Worm (Caenorhabditis elegans): ENCODE data around the gene nhr-90.

nhr-90 gene

ce11 chrV:610217-610616 is at the start of gene nhr-90:
TSS of gene nhr-90 (plus strand) at chrV:610512.
- no peak for TF ChIP-seq dao-5 (tag; optimal IDR thresholded peaks at IDR 0.05)
- no peak for TF ChIP-seq W03F9.2 (tag; optimal IDR thresholded peaks at IDR 0.05)

- TF ChIP-seq W03F9.2 (tag; optimal IDR thresholded peaks at IDR 0.05) (no peak), dao-5 (tag; optimal IDR thresholded peaks at IDR 0.05) (no peak), him-1 (tag; optimal IDR thresholded peaks at IDR 0.05) (no peak)
Measured at ce11 chrV:562834-563233, 47.5 kb upstream of the nhr-90 start, which contains the start of gene C14C6.2. TSS of gene C14C6.2 (plus strand) at chrV:563134.

- no peak for TF ChIP-seq dao-5 (tag; optimal IDR thresholded peaks at IDR 0.05)
- TF ChIP-seq him-1 (tag; optimal IDR thresholded peaks at IDR 0.05), result no peak
- no peak for TF ChIP-seq W03F9.2 (tag; optimal IDR thresholded peaks at IDR 0.05)
Measured at ce11 chrV:565984-566383, 44.3 kb upstream of the nhr-90 start, which contains the start of gene sri-73. TSS of gene sri-73 (minus strand) at chrV:566084.

- TF ChIP-seq dao-5 (tag; optimal IDR thresholded peaks at IDR 0.05) (no peak), him-1 (tag; optimal IDR thresholded peaks at IDR 0.05) (no peak), W03F9.2 (tag; optimal IDR thresholded peaks at IDR 0.05) (no peak)
Measured at ce11 chrV:568105-568504, 42.2 kb upstream of the nhr-90 start, which contains the start of gene sri-72. TSS of gene sri-72 (minus strand) at chrV:568205.

ce11 chrV:574639-575038 is 35.7 kb upstream of the nhr-90 start, which contains the start of gene C14C6.13:
TSS of gene C14C6.13 (minus strand) at chrV:574739.
- no peak for TF ChIP-seq dao-5 (tag; optimal IDR thresholded peaks at IDR 0.05)
- TF ChIP-seq W03F9.2 (tag; optimal IDR thresholded peaks at IDR 0.05), result no peak
- no peak for TF ChIP-seq him-1 (tag; optimal IDR thresholded peaks at IDR 0.05)

ce11 chrV:576070-576469 is 34.2 kb upstream of the nhr-90 start, which contains the start of gene K06H6.5:
TSS of gene K06H6.5 (plus strand) at chrV:576370.
- TF ChIP-seq dao-5 (tag; optimal IDR thresholded peaks at IDR 0.05) (no peak), W03F9.2 (tag; optimal IDR thresholded peaks at IDR 0.05) (no peak), him-1 (tag; optimal IDR thresholded peaks at IDR 0.05) (no peak)

ce11 chrV:576918-577317 is 33.4 kb upstream of the nhr-90 start:
- TF ChIP-seq him-1 (tag; optimal IDR thresholded peaks at IDR 0.05) (no peak), dao-5 (tag; optimal IDR thresholded peaks at IDR 0.05) (no peak), W03F9.2 (tag; optimal IDR thresholded peaks at IDR 0.05) (no peak)

- no peak for TF ChIP-seq him-1 (tag; optimal IDR thresholded peaks at IDR 0.05)
- TF ChIP-seq W03F9.2 (tag; optimal IDR thresholded peaks at IDR 0.05), result no peak
- no peak for TF ChIP-seq dao-5 (tag; optimal IDR thresholded peaks at IDR 0.05)
Measured at ce11 chrV:578977-579376, 31.3 kb upstream of the nhr-90 start, which contains the start of gene K06H6.4. TSS of gene K06H6.4 (plus strand) at chrV:579277.

ce11 chrV:581616-582015 is 28.7 kb upstream of the nhr-90 start, which contains the start of gene nstp-7:
TSS of gene nstp-7 (plus strand) at chrV:581916.
- TF ChIP-seq him-1 (tag; optimal IDR thresholded peaks at IDR 0.05) (no peak), dao-5 (tag; optimal IDR thresholded peaks at IDR 0.05) (no peak), W03F9.2 (tag; optimal IDR thresholded peaks at IDR 0.05) (no peak)

ce11 chrV:585472-585871 is 24.8 kb upstream of the nhr-90 start, which contains the start of gene K06H6.2:
TSS of gene K06H6.2 (plus strand) at chrV:585772.
- TF ChIP-seq him-1 (tag; optimal IDR thresholded peaks at IDR 0.05), result no peak
- TF ChIP-seq dao-5 (tag; optimal IDR thresholded peaks at IDR 0.05), result no peak
- TF ChIP-seq W03F9.2 (tag; optimal IDR thresholded peaks at IDR 0.05), result no peak

ce11 chrV:587818-588217 is 22.5 kb upstream of the nhr-90 start, which contains the start of gene K06H6.1:
TSS of gene K06H6.1 (plus strand) at chrV:588118.
- TF ChIP-seq W03F9.2 (tag; optimal IDR thresholded peaks at IDR 0.05), result no peak
- TF ChIP-seq dao-5 (tag; optimal IDR thresholded peaks at IDR 0.05), result no peak
- no peak for TF ChIP-seq him-1 (tag; optimal IDR thresholded peaks at IDR 0.05)

- no peak for TF ChIP-seq dao-5 (tag; optimal IDR thresholded peaks at IDR 0.05)
- no peak for TF ChIP-seq W03F9.2 (tag; optimal IDR thresholded peaks at IDR 0.05)
- no peak for TF ChIP-seq him-1 (tag; optimal IDR thresholded peaks at IDR 0.05)
Measured at ce11 chrV:590182-590581, 20.1 kb upstream of the nhr-90 start, which contains the start of gene ZK488.6. TSS of gene ZK488.6 (plus strand) at chrV:590482.

- no peak for TF ChIP-seq W03F9.2 (tag; optimal IDR thresholded peaks at IDR 0.05)
- TF ChIP-seq him-1 (tag; optimal IDR thresholded peaks at IDR 0.05), result no peak
- TF ChIP-seq dao-5 (tag; optimal IDR thresholded peaks at IDR 0.05), result no peak
Measured at ce11 chrV:592959-593358, 17.4 kb upstream of the nhr-90 start, which contains the start of gene ZK488.5. TSS of gene ZK488.5 (plus strand) at chrV:593259.

ce11 chrV:596923-597322 is 13.4 kb upstream of the nhr-90 start:
- TF ChIP-seq W03F9.2 (tag; optimal IDR thresholded peaks at IDR 0.05), result no peak
- TF ChIP-seq dao-5 (tag; optimal IDR thresholded peaks at IDR 0.05), result no peak
- no peak for TF ChIP-seq him-1 (tag; optimal IDR thresholded peaks at IDR 0.05)

ce11 chrV:597823-598222 is 12.5 kb upstream of the nhr-90 start:
- no peak for TF ChIP-seq him-1 (tag; optimal IDR thresholded peaks at IDR 0.05)
- TF ChIP-seq W03F9.2 (tag; optimal IDR thresholded peaks at IDR 0.05), result no peak
- TF ChIP-seq dao-5 (tag; optimal IDR thresholded peaks at IDR 0.05), result no peak

All from whole organism, L4/young adult.